Worm (Caenorhabditis elegans) whole organism, L3 larva: ENCODE data around the gene M01D1.12.

Experiments
- ZK546.5 ChIP-seq: sonication (generic microtip); optimal IDR thresholded peaks from 2 replicates; lab custom pipeline; 2017; ENCODE audit warnings: missing biosample characterization, missing genetic modification characterization
- ama-1 ChIP-seq: fragments of 150-350 bp; optimal IDR thresholded peaks from 2 replicates; lab custom pipeline; 2018
- elt-3 ChIP-seq, 3 experiments: fragments of 150-350 bp in 1 of 3; sonication (generic microtip) in 2 of 3; optimal IDR thresholded peaks; 2 replicates in 2 of 3; 4 replicates in 1 of 3; lab custom pipeline; 2014 to 2017; ENCODE audit warnings: missing biosample characterization in 3 of 3, missing genetic modification characterization in 3 of 3
- lin-15B ChIP-seq: fragments of 150-350 bp; optimal IDR thresholded peaks from 2 replicates; lab custom pipeline; 2014; ENCODE audit warnings: missing biosample characterization, missing genetic modification characterization
- lin-39 ChIP-seq: fragments of 150-350 bp; optimal IDR thresholded peaks from 2 replicates; lab custom pipeline; 2018; ENCODE audit warnings: missing biosample characterization, missing genetic modification reagents, missing genetic modification characterization
- nhr-12 ChIP-seq: fragments of 150-350 bp; optimal IDR thresholded peaks from 2 replicates; lab custom pipeline; 2014; ENCODE audit warnings: missing biosample characterization, missing genetic modification characterization
- nhr-25 ChIP-seq: sonication (generic microtip); optimal IDR thresholded peaks from 2 replicates; lab custom pipeline; 2017; ENCODE audit warnings: missing biosample characterization, missing genetic modification characterization
- nhr-77 ChIP-seq: fragments of 150-350 bp; optimal IDR thresholded peaks from 2 replicates; lab custom pipeline; 2014; ENCODE audit warnings: missing biosample characterization, missing genetic modification characterization
- unc-62 ChIP-seq: fragments of 150-350 bp; sonication (generic microtip); optimal IDR thresholded peaks from 4 replicates; lab custom pipeline; 2014; ENCODE audit warnings: missing biosample characterization, missing genetic modification reagents, missing genetic modification characterization
- zag-1 ChIP-seq: fragments of 150-350 bp; optimal IDR thresholded peaks from 2 replicates; lab custom pipeline; 2014; ENCODE audit warnings: missing biosample characterization, missing genetic modification characterization

DNA sequence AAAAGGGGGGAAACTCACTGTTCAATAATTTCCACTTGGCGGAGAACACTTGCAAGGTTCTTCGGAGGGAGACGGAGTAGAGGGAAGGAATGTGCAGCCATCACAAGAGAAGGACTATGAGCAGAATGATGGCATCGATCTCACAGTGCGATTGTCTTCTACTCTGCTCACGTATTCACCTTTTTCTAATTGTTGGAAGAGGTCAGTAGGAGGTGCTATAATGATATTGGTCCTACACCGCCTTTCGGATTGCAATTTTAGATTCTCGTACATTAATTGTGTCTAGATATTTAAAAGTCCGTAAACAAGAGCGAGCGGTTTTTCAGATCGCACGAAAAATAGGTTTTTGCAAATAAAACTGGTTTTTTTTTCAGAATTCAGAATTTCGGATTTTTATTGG lies 13.7 kb downstream of the M01D1.12 start, which contains the start of gene fbxb-39:
- TF ChIP-seq unc-62 (GFP tag; lab: Kevin White, UChicago) (no peak), elt-3 (tag; optimal IDR thresholded peaks at IDR 0.05; lab: Kevin White, UChicago) (no peak), nhr-12 (tag; lab: Kevin White, UChicago) (no peak), nhr-77 (tag; lab: Kevin White, UChicago) (no peak), nhr-25 (tag; lab: Kevin White, UChicago) (no peak), lin-39 (tag; lab: Kevin White, UChicago) (no peak), lin-15B (tag; lab: Kevin White, UChicago) (no peak), zag-1 (no peak), ZK546.5 (tag; lab: Kevin White, UChicago) (no peak), ama-1 (lab: Kevin White, UChicago) (no peak)
